Worm (Caenorhabditis elegans) whole organism, midembryonic: ENCODE results near the gene ZK355.3.
A peak's percentile ranks its signal among the peaks of the same experiment; 100 is the strongest.

Experiments
- cog-1 ChIP-seq: sonication (generic microtip); optimal IDR thresholded peaks from 2 replicates; lab custom pipeline; 2016; ENCODE audit warnings: missing genetic modification characterization, missing compliant biosample characterization
- flt-1 ChIP-seq: fragments of 200-800 bp; sonication (Bioruptor generic); IDR thresholded peaks from 2 replicates; pipeline ENCODE4 v1.3.6; 2022; ENCODE audit warnings: missing genetic modification characterization, missing compliant biosample characterization
- med-1 ChIP-seq: sonication (generic microtip); optimal IDR thresholded peaks from 2 replicates; lab custom pipeline; 2017; ENCODE audit warnings: missing genetic modification characterization, mild to moderate bottlenecking, missing compliant biosample characterization, antibody characterized with exemption, missing genetic modification reagents; ENCODE audit not compliant: insufficient read depth
- ref-1 ChIP-seq: fragments of 200-800 bp; sonication (Bioruptor generic); conservative IDR thresholded peaks from 2 replicates; pipeline ENCODE4 v1.3.6; 2022; ENCODE audit warnings: missing genetic modification reagents, missing genetic modification characterization, missing compliant biosample characterization
- tab-1 ChIP-seq: fragments of 200-800 bp; sonication (Bioruptor generic); IDR thresholded peaks from 2 replicates; pipeline ENCODE4 v1.3.6; 2022; ENCODE audit warnings: missing genetic modification characterization, missing compliant biosample characterization
- ztf-23 ChIP-seq: fragments of 200-800 bp; sonication (Bioruptor generic); IDR thresholded peaks from 2 replicates; pipeline ENCODE4 v1.3.6; 2022; ENCODE audit warnings: missing genetic modification reagents, missing genetic modification characterization, missing compliant biosample characterization
- ztf-29 ChIP-seq: fragments of 200-800 bp; sonication (Bioruptor generic); IDR thresholded peaks from 2 replicates; pipeline ENCODE4 v1.3.6; 2022; ENCODE audit warnings: missing genetic modification reagents, missing genetic modification characterization, missing compliant biosample characterization

DNA sequence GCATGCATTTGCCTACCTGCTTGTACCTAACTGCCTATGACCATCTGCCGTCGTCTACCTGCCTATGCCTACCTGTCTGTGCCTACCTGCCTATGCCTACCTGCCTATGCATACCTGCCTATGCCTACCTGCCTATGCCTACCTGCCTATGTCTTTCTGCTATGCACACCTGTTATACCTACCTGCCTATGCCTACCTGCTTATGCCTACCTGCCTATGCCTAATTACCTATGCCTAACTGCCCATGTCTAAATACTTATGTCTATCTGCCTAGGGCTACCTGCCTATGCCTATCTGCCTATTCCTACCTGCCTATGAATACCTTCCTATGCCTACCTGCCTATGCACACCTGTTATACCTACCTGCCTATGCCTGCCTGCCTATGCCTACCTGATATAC, 38.9 kb upstream of the ZK355.3 start:
- no peak for TF ChIP-seq med-1 (GFP tag; lab: Kevin White, UChicago)
- TF ChIP-seq ztf-23 (GFP tag; lab: Robert Waterston, UW): peak; percentile 64
- no peak for TF ChIP-seq flt-1 (GFP tag; lab: Robert Waterston, UW)
- TF ChIP-seq ztf-29: no peak
- no peak for TF ChIP-seq tab-1 (GFP tag; lab: Robert Waterston, UW)
- no peak for TF ChIP-seq cog-1 (tag; lab: Kevin White, UChicago)
- no peak for TF ChIP-seq ref-1 (GFP tag; lab: Robert Waterston, UW)
